Worm (Caenorhabditis elegans) whole organism, young adult: ENCODE measurements around the gene rnp-7.

Experiments used
- B0019.2 ChIP-seq: fragments of 200-800 bp; sonication (Bioruptor generic); conservative IDR thresholded peaks from 2 replicates; pipeline ENCODE4 v1.3.6; 2022; ENCODE audit warnings: missing genetic modification reagents, missing genetic modification characterization, missing compliant biosample characterization
- F22D6.2 ChIP-seq: sonication (generic microtip); optimal IDR thresholded peaks from 2 replicates; lab custom pipeline; 2016; ENCODE audit warnings: mild to moderate bottlenecking, missing genetic modification characterization, missing compliant biosample characterization
- F23B12.7 ChIP-seq: sonication (generic microtip); optimal IDR thresholded peaks from 2 replicates; lab custom pipeline; 2017; ENCODE audit warnings: missing genetic modification characterization, mild to moderate bottlenecking, missing compliant biosample characterization, antibody characterized with exemption, moderate library complexity; ENCODE audit not compliant: insufficient read depth
- F49E8.2 ChIP-seq: sonication (generic microtip); optimal IDR thresholded peaks from 3 replicates; lab custom pipeline; 2017; ENCODE audit warnings: missing genetic modification characterization, mild to moderate bottlenecking, missing compliant biosample characterization, antibody characterized with exemption, moderate library complexity; ENCODE audit not compliant: insufficient read depth
- F55B11.4 ChIP-seq: sonication (generic microtip); optimal IDR thresholded peaks from 2 replicates; lab custom pipeline; 2016; ENCODE audit warnings: missing compliant biosample characterization, missing genetic modification characterization, borderline replicate concordance; ENCODE audit not compliant: insufficient read depth
- K12H6.12 ChIP-seq: fragments of 200-800 bp; sonication (Bioruptor generic); optimal IDR thresholded peaks from 2 replicates; lab custom pipeline; 2018; ENCODE audit warnings: mild to moderate bottlenecking, missing genetic modification characterization, missing compliant biosample characterization
- T07F8.4 ChIP-seq: sonication (generic microtip); optimal IDR thresholded peaks from 2 replicates; lab custom pipeline; 2016; ENCODE audit warnings: mild to moderate bottlenecking, missing genetic modification characterization, moderate library complexity, missing compliant biosample characterization
- T26A5.8 ChIP-seq: sonication (generic microtip); optimal IDR thresholded peaks from 2 replicates; lab custom pipeline; 2016; ENCODE audit warnings: missing genetic modification characterization, missing compliant biosample characterization
- ama-1 ChIP-seq, 3 experiments: fragments of 150-350 bp in 1 of 3; sonication (generic microtip) in 2 of 3; optimal IDR thresholded peaks; 2 replicates each; lab custom pipeline; 2014 to 2018; ENCODE audit warnings: missing biosample characterization in 2 of 3, missing genetic modification characterization in 2 of 3, missing genetic modification reagents in 2 of 3
- aptf-2 ChIP-seq: fragments of 200-800 bp; sonication (Bioruptor generic); conservative IDR thresholded peaks from 2 replicates; pipeline ENCODE4 v1.3.6; 2022; ENCODE audit warnings: missing genetic modification reagents, missing genetic modification characterization, missing compliant biosample characterization
- aptf-3 ChIP-seq: fragments of 200-800 bp; sonication (Bioruptor generic); IDR thresholded peaks from 2 replicates; pipeline ENCODE4 v1.3.6; 2022; ENCODE audit warnings: missing genetic modification characterization, missing compliant biosample characterization
- atf-7 ChIP-seq: sonication (generic microtip); optimal IDR thresholded peaks from 2 replicates; lab custom pipeline; 2017; ENCODE audit warnings: mild to moderate bottlenecking, missing genetic modification characterization, missing compliant biosample characterization
- bed-2 ChIP-seq: fragments of 200-800 bp; sonication (Bioruptor generic); IDR thresholded peaks from 2 replicates; pipeline ENCODE4 v1.3.6; 2022; ENCODE audit warnings: missing genetic modification reagents, missing genetic modification characterization, missing compliant biosample characterization
- cebp-1 ChIP-seq, 2 experiments: fragments of 200-800 bp in 1 of 2; sonication (Bioruptor generic) in 1 of 2; sonication (generic microtip) in 1 of 2; IDR thresholded peaks in 1 of 2; optimal IDR thresholded peaks in 1 of 2; 2 replicates each; pipeline versions ENCODE4 v1.3.6 to Lab custom; 2017 to 2022; ENCODE audit warnings: missing compliant biosample characterization in 2 of 2, missing genetic modification characterization in 2 of 2, mild to moderate bottlenecking in 1 of 2, missing genetic modification reagents in 1 of 2, moderate library complexity in 1 of 2
- cebp-2 ChIP-seq: fragments of 200-800 bp; sonication (Bioruptor generic); IDR thresholded peaks from 2 replicates; pipeline ENCODE4 v1.3.6; 2022; ENCODE audit warnings: missing genetic modification characterization, missing compliant biosample characterization
- ceh-100 ChIP-seq: fragments of 200-800 bp; sonication (Bioruptor generic); IDR thresholded peaks from 2 replicates; pipeline ENCODE4 v1.3.6; 2022; ENCODE audit warnings: missing genetic modification reagents, missing genetic modification characterization, missing compliant biosample characterization
- ceh-27 ChIP-seq: fragments of 200-800 bp; sonication (Bioruptor generic); optimal IDR thresholded peaks from 2 replicates; lab custom pipeline; 2018; ENCODE audit warnings: mild to moderate bottlenecking, missing genetic modification characterization, moderate library complexity, missing compliant biosample characterization
- chd-7 ChIP-seq: sonication (generic microtip); optimal IDR thresholded peaks from 2 replicates; lab custom pipeline; 2016; ENCODE audit warnings: mild to moderate bottlenecking, missing genetic modification characterization, moderate library complexity, missing compliant biosample characterization
- egl-18 ChIP-seq: fragments of 200-800 bp; sonication (Bioruptor generic); IDR thresholded peaks from 2 replicates; pipeline ENCODE4 v1.3.6; 2022; ENCODE audit warnings: missing genetic modification reagents, missing genetic modification characterization, missing compliant biosample characterization
- egrh-3 ChIP-seq: fragments of 200-800 bp; sonication (Bioruptor generic); IDR thresholded peaks from 2 replicates; pipeline ENCODE4 v1.3.6; 2022; ENCODE audit warnings: missing genetic modification reagents, missing genetic modification characterization, missing compliant biosample characterization
- ekl-4 ChIP-seq: fragments of 200-800 bp; sonication (Bioruptor generic); IDR thresholded peaks from 2 replicates; pipeline ENCODE4 v1.3.6; 2022; ENCODE audit warnings: missing genetic modification reagents, missing genetic modification characterization, missing compliant biosample characterization
- ets-4 ChIP-seq: fragments of 200-800 bp; sonication (Bioruptor generic); optimal IDR thresholded peaks from 2 replicates; lab custom pipeline; 2018; ENCODE audit warnings: mild to moderate bottlenecking, missing genetic modification characterization, missing compliant biosample characterization
- fkh-3 ChIP-seq: sonication (generic microtip); optimal IDR thresholded peaks from 2 replicates; lab custom pipeline; 2016; ENCODE audit warnings: mild to moderate bottlenecking, missing genetic modification characterization, missing compliant biosample characterization
- hrde-1 ChIP-seq: sonication (generic microtip); optimal IDR thresholded peaks from 2 replicates; lab custom pipeline; 2016; ENCODE audit warnings: missing genetic modification characterization, mild to moderate bottlenecking, missing compliant biosample characterization, moderate library complexity, missing genotype, missing genetic modification reagents, borderline replicate concordance
- let-526 ChIP-seq: fragments of 200-800 bp; sonication (Bioruptor generic); IDR thresholded peaks from 2 replicates; pipeline ENCODE4 v1.3.6; 2022; ENCODE audit warnings: missing genetic modification reagents, missing genetic modification characterization, missing compliant biosample characterization
- let-607 ChIP-seq, 2 experiments: fragments of 200-800 bp in 1 of 2; sonication (Bioruptor generic) in 1 of 2; sonication (generic microtip) in 1 of 2; optimal IDR thresholded peaks; 2 replicates each; lab custom pipeline; 2016 to 2018; ENCODE audit warnings: mild to moderate bottlenecking in 2 of 2, missing compliant biosample characterization in 2 of 2, missing genetic modification characterization in 2 of 2, moderate library complexity in 2 of 2, missing genotype in 1 of 2
- lin-40 ChIP-seq: sonication (generic microtip); optimal IDR thresholded peaks from 2 replicates; lab custom pipeline; 2016; ENCODE audit warnings: missing genetic modification characterization, mild to moderate bottlenecking, missing compliant biosample characterization, missing genotype, missing genetic modification reagents
- lin-54 ChIP-seq: fragments of 200-800 bp; sonication (Bioruptor generic); optimal IDR thresholded peaks from 2 replicates; lab custom pipeline; 2018; ENCODE audit warnings: mild to moderate bottlenecking, missing genetic modification characterization, missing compliant biosample characterization
- lsl-1 ChIP-seq: fragments of 200-800 bp; sonication (Bioruptor generic); optimal IDR thresholded peaks from 2 replicates; lab custom pipeline; 2018; ENCODE audit warnings: mild to moderate bottlenecking, missing genetic modification characterization, moderate library complexity, missing compliant biosample characterization
- madf-6 ChIP-seq: fragments of 200-800 bp; sonication (Bioruptor generic); IDR thresholded peaks from 2 replicates; pipeline ENCODE4 v1.3.6; 2022; ENCODE audit warnings: missing genetic modification reagents, missing genetic modification characterization, missing compliant biosample characterization
- nfyb-1 ChIP-seq: fragments of 200-800 bp; sonication (Bioruptor generic); IDR thresholded peaks from 2 replicates; pipeline ENCODE4 v1.3.6; 2022; ENCODE audit warnings: missing genetic modification reagents, missing genetic modification characterization, missing compliant biosample characterization
- nhr-120 ChIP-seq: fragments of 200-800 bp; sonication (Bioruptor generic); IDR thresholded peaks from 2 replicates; pipeline ENCODE4 v1.3.6; 2022; ENCODE audit warnings: missing genetic modification characterization, missing compliant biosample characterization
- nhr-179 ChIP-seq: sonication (generic microtip); optimal IDR thresholded peaks from 2 replicates; lab custom pipeline; 2016; ENCODE audit warnings: mild to moderate bottlenecking, missing genetic modification characterization, missing compliant biosample characterization
- pha-4 ChIP-seq: fragments of 150-350 bp; sonication (generic microtip); optimal IDR thresholded peaks from 2 replicates; lab custom pipeline; 2014; ENCODE audit warnings: missing biosample characterization, missing genetic modification reagents, missing genetic modification characterization
- rcor-1 ChIP-seq: fragments of 200-800 bp; sonication (Bioruptor generic); IDR thresholded peaks from 2 replicates; pipeline ENCODE4 v1.3.6; 2022; ENCODE audit warnings: missing genetic modification reagents, missing genetic modification characterization, missing compliant biosample characterization
- repo-1 ChIP-seq: sonication (generic microtip); optimal IDR thresholded peaks from 2 replicates; lab custom pipeline; 2017; ENCODE audit warnings: mild to moderate bottlenecking, missing genetic modification characterization, missing compliant biosample characterization
- rpc-1 ChIP-seq, 2 experiments: fragments of 150-350 bp in 1 of 2; sonication (generic microtip) in 1 of 2; optimal IDR thresholded peaks; 2 replicates each; lab custom pipeline; 2014 to 2018; ENCODE audit warnings: missing biosample characterization in 1 of 2, missing genetic modification characterization in 1 of 2, missing genetic modification reagents in 1 of 2, missing genotype in 1 of 2
- somi-1 ChIP-seq: fragments of 200-800 bp; sonication (Bioruptor generic); optimal IDR thresholded peaks from 2 replicates; lab custom pipeline; 2018; ENCODE audit warnings: mild to moderate bottlenecking, missing genetic modification characterization, missing compliant biosample characterization
- tlf-1 ChIP-seq: fragments of 200-800 bp; sonication (Bioruptor generic); optimal IDR thresholded peaks from 2 replicates; lab custom pipeline; 2018; ENCODE audit warnings: mild to moderate bottlenecking, missing genetic modification characterization, missing compliant biosample characterization
- unc-130 ChIP-seq: sonication (generic microtip); optimal IDR thresholded peaks from 2 replicates; lab custom pipeline; 2016; ENCODE audit warnings: missing genetic modification reagents, missing genetic modification characterization, missing compliant biosample characterization
- xnd-1 ChIP-seq: sonication (generic microtip); optimal IDR thresholded peaks from 2 replicates; lab custom pipeline; 2016; ENCODE audit warnings: missing genotype, missing genetic modification reagents, missing genetic modification characterization, missing compliant biosample characterization
- zim-3 ChIP-seq: sonication (generic microtip); optimal IDR thresholded peaks from 2 replicates; lab custom pipeline; 2017; ENCODE audit warnings: mild to moderate bottlenecking, missing genetic modification characterization, moderate library complexity, missing compliant biosample characterization
- ztf-26 ChIP-seq: sonication (generic microtip); optimal IDR thresholded peaks from 2 replicates; lab custom pipeline; 2017; ENCODE audit warnings: missing genetic modification characterization, missing compliant biosample characterization
- ztf-28 ChIP-seq: fragments of 200-800 bp; sonication (Bioruptor generic); IDR thresholded peaks from 2 replicates; pipeline ENCODE4 v1.3.6; 2022; ENCODE audit warnings: missing genetic modification reagents, missing genetic modification characterization, missing compliant biosample characterization
- ztf-3 ChIP-seq: fragments of 200-800 bp; sonication (Bioruptor generic); optimal IDR thresholded peaks from 2 replicates; lab custom pipeline; 2018; ENCODE audit warnings: mild to moderate bottlenecking, missing genetic modification characterization, missing compliant biosample characterization

rnp-7 gene

DNA sequence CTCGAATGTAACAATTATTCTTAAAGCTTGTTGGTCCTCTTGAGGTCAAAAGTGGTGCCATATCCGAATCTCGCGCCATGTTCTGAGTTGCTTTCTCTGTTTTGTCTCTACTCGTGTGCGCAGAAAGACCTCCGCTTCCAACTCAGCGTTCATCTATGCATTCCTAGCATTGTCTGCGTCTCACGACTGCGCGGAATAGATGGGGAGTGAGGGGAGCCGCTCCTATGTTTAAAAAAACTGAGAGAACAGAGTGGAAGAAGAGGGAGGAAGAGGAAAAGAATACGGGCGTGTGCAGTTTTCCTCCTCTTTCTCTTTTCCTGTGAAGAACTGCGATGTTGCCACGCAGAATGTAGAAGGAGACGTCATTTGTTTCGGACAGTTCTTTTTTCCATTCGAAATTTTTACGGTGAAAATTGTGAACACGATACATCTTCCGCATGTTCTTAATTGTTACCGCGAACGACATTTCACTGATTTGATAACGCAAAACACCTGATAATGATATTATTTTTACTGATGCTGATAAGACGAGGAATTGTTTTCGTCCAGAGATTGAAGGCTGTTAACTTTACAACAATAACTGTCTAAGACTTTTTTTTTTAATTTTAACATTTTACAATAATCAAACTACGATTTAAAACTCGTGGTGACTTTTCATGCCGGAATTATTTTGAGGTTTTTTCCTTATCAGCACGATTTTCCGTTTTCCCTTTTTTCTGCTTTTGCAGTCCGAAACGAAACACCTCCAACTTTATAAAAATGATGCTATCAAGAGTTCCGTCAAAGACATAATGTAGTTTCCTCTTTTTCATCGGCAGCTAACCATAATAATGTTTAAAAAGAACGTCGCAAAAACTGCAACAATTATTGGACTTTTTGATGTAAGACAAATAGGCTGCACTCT lies 6.0 kb upstream of the rnp-7 start:
- TF ChIP-seq nhr-179 (tag; lab: Kevin White, UChicago) (no peak), ztf-26 (tag; lab: Kevin White, UChicago) (no peak), lin-54 (GFP tag; lab: Kevin White, UChicago) (no peak), nfyb-1 (GFP tag; lab: Robert Waterston, UW) (0 out of 2 replicates have a peak, but pooled peaks have one; percentile 11), repo-1 (no peak), T26A5.8 (tag; lab: Kevin White, UChicago) (no peak), hrde-1 (tag; lab: Kevin White, UChicago) (no peak), T07F8.4 (tag; lab: Kevin White, UChicago) (no peak), rcor-1 (GFP tag; lab: Robert Waterston, UW) (no peak), F22D6.2 (no peak), unc-130 (no peak), ets-4 (GFP tag; lab: Kevin White, UChicago) (no peak), bed-2 (no peak), cebp-1 (GFP tag; IDR thresholded peaks at IDR 0.05; lab: Robert Waterston, UW) (no peak), cebp-1 (tag; optimal IDR thresholded peaks at IDR 0.05; lab: Kevin White, UChicago) (peak; percentile 49), somi-1 (GFP tag; lab: Kevin White, UChicago) (peak; percentile 4), cebp-2 (GFP tag; lab: Robert Waterston, UW) (no peak), B0019.2 (GFP tag; lab: Robert Waterston, UW) (no peak), ceh-27 (peak; percentile 36), fkh-3 (tag; lab: Kevin White, UChicago) (no peak), xnd-1 (tag; lab: Kevin White, UChicago) (no peak), madf-6 (GFP tag; lab: Robert Waterston, UW) (no peak), aptf-3 (no peak), zim-3 (no peak), ceh-100 (GFP tag; lab: Robert Waterston, UW) (no peak), let-607 (tag; optimal IDR thresholded peaks at IDR 0.05; lab: Kevin White, UChicago) (peak; percentile 96 to 97), ztf-28 (GFP tag; lab: Robert Waterston, UW) (no peak), lin-40 (tag; lab: Kevin White, UChicago) (no peak), ztf-3 (no peak), aptf-2 (GFP tag; lab: Robert Waterston, UW) (no peak), let-526 (no peak), rpc-1 (optimal IDR thresholded peaks at IDR 0.05; lab: Kevin White, UChicago) (no peak), rpc-1 (tag; optimal IDR thresholded peaks at IDR 0.05; lab: Kevin White, UChicago) (no peak), ama-1 (optimal IDR thresholded peaks at IDR 0.05; lab: Kevin White, UChicago) (no peak), ama-1 (GFP tag; optimal IDR thresholded peaks at IDR 0.05; lab: Kevin White, UChicago) (no peak), ekl-4 (GFP tag; lab: Robert Waterston, UW) (no peak), chd-7 (tag; lab: Kevin White, UChicago) (peak; percentile 47), nhr-120 (GFP tag; lab: Robert Waterston, UW) (no peak), F49E8.2 (tag; lab: Kevin White, UChicago) (no peak), tlf-1 (GFP tag; lab: Kevin White, UChicago) (no peak), egrh-3 (GFP tag; lab: Robert Waterston, UW) (no peak), lsl-1 (GFP tag; lab: Kevin White, UChicago) (no peak), F55B11.4 (tag; lab: Kevin White, UChicago) (no peak), atf-7 (tag; lab: Kevin White, UChicago) (no peak), K12H6.12 (tag; lab: Kevin White, UChicago) (peak; percentile 43), egl-18 (GFP tag; lab: Robert Waterston, UW) (no peak), F23B12.7 (tag; lab: Kevin White, UChicago) (no peak), pha-4 (no peak)
